Fruit fly (Drosophila melanogaster) Kc167 (cell line): Measurements from ENCODE around the gene CG3108.

ENCODE experiments used
- Myc ChIP-seq: fragments of >200 bp; optimal IDR thresholded peaks from 2 replicates; lab custom pipeline; 2017; ENCODE audit warnings: missing external identifiers
- Sin3A ChIP-seq: fragments of >200 bp; optimal IDR thresholded peaks from 2 replicates; lab custom pipeline; 2018; ENCODE audit warnings: missing external identifiers
- h ChIP-seq: fragments of >200 bp; optimal IDR thresholded peaks from 3 replicates; lab custom pipeline; 2018; ENCODE audit warnings: missing external identifiers
- psq ChIP-seq: fragments of >200 bp; optimal IDR thresholded peaks from 2 replicates; lab custom pipeline; 2017; ENCODE audit warnings: missing external identifiers
- ttk ChIP-seq: sonication (Bioruptor generic); optimal IDR thresholded peaks from 2 replicates; lab custom pipeline; 2017; ENCODE audit warnings: missing external identifiers

DNA sequence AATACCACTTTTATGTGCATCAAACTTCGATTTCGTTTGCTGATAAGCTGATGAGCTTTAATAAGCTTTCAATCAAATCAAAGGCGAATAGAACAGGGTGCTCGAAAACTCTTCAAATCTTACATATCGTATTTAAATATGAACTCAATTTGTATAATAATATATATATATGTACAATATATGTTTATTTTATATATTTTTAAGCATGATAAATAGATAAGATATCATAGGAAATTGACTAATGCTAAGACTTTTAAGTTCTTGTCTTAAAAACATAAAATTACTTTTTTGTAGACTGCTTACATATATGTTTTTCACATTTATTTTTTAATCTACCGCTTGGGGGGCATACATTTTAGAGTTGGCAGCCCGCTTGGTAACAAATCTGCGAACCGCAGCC, 29.5 kb downstream of the CG3108 start, which contains the start of gene CG15772:
- TF ChIP-seq ttk (lab: Kevin White, UChicago) (no peak), psq (lab: Kevin White, UChicago) (no peak), Myc (no peak), Sin3A (no peak), h (lab: Kevin White, UChicago) (no peak)
